Worm (Caenorhabditis elegans): ENCODE measurements around the gene nspa-9.

The nspa-9 gene

ce11 chrX:11702236-11702635 is 36.6 kb upstream of the nspa-9 start, which contains the start of gene C44C10.3:
C44C10.3 (plus strand) TSS chrX:11702536.
- no peak for TF ChIP-seq snpc-4 (tag; optimal IDR thresholded peaks at IDR 0.05)
- TF ChIP-seq egl-27 (tag; optimal IDR thresholded peaks at IDR 0.05): no peak
- no peak for TF ChIP-seq nhr-43 (tag; optimal IDR thresholded peaks at IDR 0.05; ENCODE audit: poor library complexity, severe bottlenecking)
- no peak for TF ChIP-seq sea-2 (GFP tag; optimal IDR thresholded peaks at IDR 0.05)
- no peak for TF ChIP-seq daf-12 (tag; optimal IDR thresholded peaks at IDR 0.05)
- no peak for TF ChIP-seq ZK546.5 (tag; optimal IDR thresholded peaks at IDR 0.05)
- no peak for TF ChIP-seq nhr-77 (tag; optimal IDR thresholded peaks at IDR 0.05)
- no peak for TF ChIP-seq egl-5 (tag; optimal IDR thresholded peaks at IDR 0.05)

- TF ChIP-seq fos-1 (tag; optimal IDR thresholded peaks at IDR 0.05) (no peak), aly-2 (tag; optimal IDR thresholded peaks at IDR 0.05) (no peak), nhr-43 (tag; optimal IDR thresholded peaks at IDR 0.05; ENCODE audit: poor library complexity, severe bottlenecking) (no peak), zag-1 (tag; optimal IDR thresholded peaks at IDR 0.05) (no peak), R02D3.7 (tag; optimal IDR thresholded peaks at IDR 0.05) (no peak), elt-1 (tag; optimal IDR thresholded peaks at IDR 0.05) (no peak), unc-39 (tag; optimal IDR thresholded peaks at IDR 0.05) (no peak), ZK546.5 (tag; optimal IDR thresholded peaks at IDR 0.05) (no peak), nhr-67 (tag; optimal IDR thresholded peaks at IDR 0.05) (no peak), ceh-82 (tag; optimal IDR thresholded peaks at IDR 0.05) (no peak), fkh-2 (tag; optimal IDR thresholded peaks at IDR 0.05) (no peak), hmg-11 (tag; optimal IDR thresholded peaks at IDR 0.05) (peak; percentile 15), daf-12 (tag; optimal IDR thresholded peaks at IDR 0.05) (no peak), egl-27 (tag; optimal IDR thresholded peaks at IDR 0.05) (peak; percentile 17), lsy-12 (tag; optimal IDR thresholded peaks at IDR 0.05) (no peak), nhr-12 (tag; optimal IDR thresholded peaks at IDR 0.05) (no peak), nhr-76 (tag; optimal IDR thresholded peaks at IDR 0.05) (no peak), egl-5 (tag; optimal IDR thresholded peaks at IDR 0.05) (no peak), ceh-9 (tag; optimal IDR thresholded peaks at IDR 0.05) (no peak), pqm-1 (tag; optimal IDR thresholded peaks at IDR 0.05) (peak; percentile 87), lin-15B (tag; optimal IDR thresholded peaks at IDR 0.05) (no peak), unc-62 (GFP tag; optimal IDR thresholded peaks at IDR 0.05) (no peak), mdl-1 (tag; optimal IDR thresholded peaks at IDR 0.05) (no peak), nfya-1 (tag; optimal IDR thresholded peaks at IDR 0.05; ENCODE audit: insufficient read depth) (peak; percentile 65), nhr-25 (tag; optimal IDR thresholded peaks at IDR 0.05) (peak; percentile 49), ceh-28 (tag; optimal IDR thresholded peaks at IDR 0.05) (no peak), jun-1 (tag; optimal IDR thresholded peaks at IDR 0.05) (peak; percentile 58), lin-39 (tag; optimal IDR thresholded peaks at IDR 0.05) (peak; percentile 39), ztf-11 (tag; optimal IDR thresholded peaks at IDR 0.05) (no peak), mml-1 (tag; optimal IDR thresholded peaks at IDR 0.05) (no peak), pha-4 (tag; optimal IDR thresholded peaks at IDR 0.05) (no peak), nhr-11 (tag; optimal IDR thresholded peaks at IDR 0.05) (no peak), elt-2 (tag; optimal IDR thresholded peaks at IDR 0.05) (peak; percentile 81), nhr-23 (tag; optimal IDR thresholded peaks at IDR 0.05) (peak; percentile 33)
These were observed 28.6 kb upstream of the nspa-9 start, which contains the start of gene C44C10.11 for ce11 chrX:11710229-11710628. C44C10.11 (minus strand) TSS chrX:11710343.

ce11 chrX:11711437-11712080 is 27.3 kb upstream of the nspa-9 start:
- TF ChIP-seq ZK546.5 (tag; optimal IDR thresholded peaks at IDR 0.05) (no peak), unc-39 (tag; optimal IDR thresholded peaks at IDR 0.05) (no peak), hmg-11 (tag; optimal IDR thresholded peaks at IDR 0.05) (no peak), zag-1 (tag; optimal IDR thresholded peaks at IDR 0.05) (no peak)

ce11 chrX:11712230-11712853 is 26.5 kb upstream of the nspa-9 start, which contains the start of gene col-180:
col-180 (minus strand) TSS chrX:11712280.
- TF ChIP-seq pqm-1 (tag; optimal IDR thresholded peaks at IDR 0.05) (no peak), fkh-2 (tag; optimal IDR thresholded peaks at IDR 0.05) (no peak), aly-2 (tag; optimal IDR thresholded peaks at IDR 0.05) (no peak), nfya-1 (tag; optimal IDR thresholded peaks at IDR 0.05; ENCODE audit: insufficient read depth) (no peak)
